Fruit fly (Drosophila melanogaster): Measurements from ENCODE around the gene Brf.

- TF ChIP-seq Dll (optimal IDR thresholded peaks at IDR 0.05) (no peak), psq (optimal IDR thresholded peaks at IDR 0.05) (no peak)
Observed at dm6 chr3R:17400102-17400501, 9.0 kb upstream of the Brf start.
